Worm (Caenorhabditis elegans): ENCODE measurements around the gene nspc-20.
"Not testable (repeated sequence)": the region's sequence is repeated elsewhere in the genome, so short reads cannot be mapped to it uniquely, and the experiment has no call there.

nspc-20 gene

ce11 chrX:14537625-14538024 is 7.6 kb upstream of the nspc-20 start:
- no peak for TF ChIP-seq nhr-10 (tag; optimal IDR thresholded peaks at IDR 0.05)
- TF ChIP-seq fos-1 (tag; optimal IDR thresholded peaks at IDR 0.05): peak; percentile 29

- TF ChIP-seq snpc-4 (tag; optimal IDR thresholded peaks at IDR 0.05): no peak
- TF ChIP-seq egl-27 (tag; optimal IDR thresholded peaks at IDR 0.05): no peak
- no peak for TF ChIP-seq nhr-23 (tag; optimal IDR thresholded peaks at IDR 0.05)
- no peak for TF ChIP-seq ztf-11 (tag; optimal IDR thresholded peaks at IDR 0.05)
- TF ChIP-seq Y55F3AM.14 (GFP tag; optimal IDR thresholded peaks at IDR 0.05): no peak
- TF ChIP-seq nhr-10 (tag; optimal IDR thresholded peaks at IDR 0.05): no peak
- TF ChIP-seq nhr-6 (tag; optimal IDR thresholded peaks at IDR 0.05): no peak
- TF ChIP-seq nhr-129 (tag; optimal IDR thresholded peaks at IDR 0.05): no peak
- TF ChIP-seq F13H6.1 (tag; optimal IDR thresholded peaks at IDR 0.05): no peak
These were observed 5.9 kb upstream of the nspc-20 start for ce11 chrX:14535913-14536312.

- TF ChIP-seq sma-9 (GFP tag; optimal IDR thresholded peaks at IDR 0.05) (peak; percentile 29), sma-9 (tag; optimal IDR thresholded peaks at IDR 0.05) (no peak), mab-5 (tag; optimal IDR thresholded peaks at IDR 0.05) (no peak)
These were observed 4.6 kb upstream of the nspc-20 start for ce11 chrX:14534596-14534995.

- TF ChIP-seq ceh-82 (tag; optimal IDR thresholded peaks at IDR 0.05) (no peak), elt-1 (tag; optimal IDR thresholded peaks at IDR 0.05) (no peak), nhr-21 (tag; optimal IDR thresholded peaks at IDR 0.05) (no peak), nhr-23 (tag; optimal IDR thresholded peaks at IDR 0.05) (no peak), nhr-12 (tag; optimal IDR thresholded peaks at IDR 0.05) (no peak)
These were observed 4.1 kb upstream of the nspc-20 start, which contains the start of gene T24C2.5 for ce11 chrX:14534117-14534516. Gene T24C2.5 (plus strand): TSS chrX:14534417.

- TF ChIP-seq nhr-21 (tag; optimal IDR thresholded peaks at IDR 0.05); aly-2 (tag; optimal IDR thresholded peaks at IDR 0.05); sma-9 (GFP tag; optimal IDR thresholded peaks at IDR 0.05); sma-9 (tag; optimal IDR thresholded peaks at IDR 0.05): not testable (repeated sequence)
These were observed 1.6 kb downstream of the nspc-20 start, which contains the start of gene nspc-19 for ce11 chrX:14528399-14528798. Gene nspc-19 (plus strand): TSS chrX:14528699.

- no peak for TF ChIP-seq sma-3 (GFP tag; optimal IDR thresholded peaks at IDR 0.05)
- no peak for TF ChIP-seq snpc-4 (tag; optimal IDR thresholded peaks at IDR 0.05)
- no peak for TF ChIP-seq F13H6.1 (tag; optimal IDR thresholded peaks at IDR 0.05)
- no peak for TF ChIP-seq ZK546.5 (tag; optimal IDR thresholded peaks at IDR 0.05)
- TF ChIP-seq egl-27 (tag; optimal IDR thresholded peaks at IDR 0.05): no peak
- no peak for TF ChIP-seq nhr-25 (tag; optimal IDR thresholded peaks at IDR 0.05)
- TF ChIP-seq skn-1 (tag; optimal IDR thresholded peaks at IDR 0.05): no peak
- no peak for TF ChIP-seq unc-62 (GFP tag; optimal IDR thresholded peaks at IDR 0.05)
- no peak for TF ChIP-seq lin-39 (tag; optimal IDR thresholded peaks at IDR 0.05)
- no peak for TF ChIP-seq nhr-129 (tag; optimal IDR thresholded peaks at IDR 0.05)
- TF ChIP-seq elt-1 (tag; optimal IDR thresholded peaks at IDR 0.05): no peak
- no peak for TF ChIP-seq aly-2 (tag; optimal IDR thresholded peaks at IDR 0.05)
These were observed 2.4 kb downstream of the nspc-20 start, which contains the start of gene nspc-18 for ce11 chrX:14527559-14527958. Gene nspc-18 (minus strand): TSS chrX:14527659.

ce11 chrX:14525325-14526305 is 4.4 kb downstream of the nspc-20 start:
- TF ChIP-seq nhr-10 (tag; optimal IDR thresholded peaks at IDR 0.05): peak; percentile 98
- TF ChIP-seq mdl-1 (tag; optimal IDR thresholded peaks at IDR 0.05): peak; percentile 96 to 97
- peak; percentile 99 for TF ChIP-seq C34F6.9 (tag; optimal IDR thresholded peaks at IDR 0.05)
- TF ChIP-seq sma-9 (GFP tag; optimal IDR thresholded peaks at IDR 0.05): peak; percentile 99
- TF ChIP-seq sma-9 (tag; optimal IDR thresholded peaks at IDR 0.05): no peak
- TF ChIP-seq aly-2 (tag; optimal IDR thresholded peaks at IDR 0.05): peak; percentile 97
- TF ChIP-seq blmp-1 (tag; optimal IDR thresholded peaks at IDR 0.05; ENCODE audit: insufficient read depth): peak; percentile 87
- TF ChIP-seq alr-1 (tag; optimal IDR thresholded peaks at IDR 0.05): no peak
- peak; percentile 99 for TF ChIP-seq lin-13 (GFP tag; optimal IDR thresholded peaks at IDR 0.05)
- TF ChIP-seq peb-1 (tag; optimal IDR thresholded peaks at IDR 0.05): no peak
- peak; percentile 97 for TF ChIP-seq lsy-2 (tag; optimal IDR thresholded peaks at IDR 0.05)
- TF ChIP-seq nhr-25 (tag; optimal IDR thresholded peaks at IDR 0.05): peak; percentile 99
- peak; percentile 79 for TF ChIP-seq mbf-1 (tag; optimal IDR thresholded peaks at IDR 0.05)
- peak; percentile 97 for TF ChIP-seq ceh-16 (tag; optimal IDR thresholded peaks at IDR 0.05)
- TF ChIP-seq gmeb-1 (tag; optimal IDR thresholded peaks at IDR 0.05): peak; percentile 94
- peak; percentile 99 for TF ChIP-seq sem-4 (tag; optimal IDR thresholded peaks at IDR 0.05)
- peak; percentile 99 for TF ChIP-seq ztf-4 (tag; optimal IDR thresholded peaks at IDR 0.05)
- no peak for TF ChIP-seq elt-1 (tag; optimal IDR thresholded peaks at IDR 0.05)
- TF ChIP-seq nhr-237 (tag; optimal IDR thresholded peaks at IDR 0.05): peak; percentile 98
- TF ChIP-seq lin-11 (tag; optimal IDR thresholded peaks at IDR 0.05): peak; percentile 98
- TF ChIP-seq nhr-23 (tag; optimal IDR thresholded peaks at IDR 0.05): no peak
- TF ChIP-seq ztf-11 (tag; optimal IDR thresholded peaks at IDR 0.05): peak; percentile 82
- peak; percentile 97 for TF ChIP-seq lin-39 (tag; optimal IDR thresholded peaks at IDR 0.05)
